Worm (Caenorhabditis elegans) whole organism, late embryonic: ENCODE measurements around the gene Y55B1AR.2.

ENCODE experiments used
- C38D4.7 ChIP-seq: fragments of 200-800 bp; sonication (Bioruptor generic); optimal IDR thresholded peaks from 2 replicates; lab custom pipeline; 2018; ENCODE audit warnings: mild to moderate bottlenecking, missing genetic modification characterization, moderate library complexity, missing compliant biosample characterization
- K02D7.2 ChIP-seq: sonication (generic microtip); optimal IDR thresholded peaks from 2 replicates; lab custom pipeline; 2017; ENCODE audit warnings: mild to moderate bottlenecking, missing genetic modification characterization, missing compliant biosample characterization
- K09A11.1 ChIP-seq: sonication (generic microtip); optimal IDR thresholded peaks from 2 replicates; lab custom pipeline; 2017; ENCODE audit warnings: antibody characterized with exemption, mild to moderate bottlenecking, missing genetic modification characterization, missing compliant biosample characterization; ENCODE audit not compliant: insufficient read depth
- T23F11.4 ChIP-seq: fragments of 200-800 bp; sonication (Bioruptor generic); optimal IDR thresholded peaks from 2 replicates; lab custom pipeline; 2018; ENCODE audit warnings: mild to moderate bottlenecking, missing genetic modification characterization, missing compliant biosample characterization
- Y22D7AL.16 ChIP-seq: sonication (generic microtip); optimal IDR thresholded peaks from 2 replicates; lab custom pipeline; 2016; ENCODE audit warnings: missing genetic modification characterization, missing compliant biosample characterization
- ahr-1 ChIP-seq: sonication (generic microtip); optimal IDR thresholded peaks from 2 replicates; lab custom pipeline; 2016; ENCODE audit warnings: missing genetic modification characterization, missing compliant biosample characterization
- ceh-14 ChIP-seq: sonication (generic microtip); optimal IDR thresholded peaks from 2 replicates; lab custom pipeline; 2016; ENCODE audit warnings: missing genotype, missing genetic modification characterization, missing compliant biosample characterization
- ceh-2 ChIP-seq: sonication (generic microtip); optimal IDR thresholded peaks from 2 replicates; lab custom pipeline; 2016; ENCODE audit warnings: missing genotype, missing genetic modification characterization, missing compliant biosample characterization
- ceh-24 ChIP-seq: sonication (generic microtip); optimal IDR thresholded peaks from 2 replicates; lab custom pipeline; 2016; ENCODE audit warnings: mild to moderate bottlenecking, missing genetic modification characterization, missing compliant biosample characterization
- ceh-30 ChIP-seq: fragments of 150-350 bp; optimal IDR thresholded peaks from 2 replicates; lab custom pipeline; 2014; ENCODE audit warnings: missing biosample characterization, missing genetic modification characterization
- ceh-31 ChIP-seq: sonication (generic microtip); optimal IDR thresholded peaks from 2 replicates; lab custom pipeline; 2016; ENCODE audit warnings: missing genetic modification characterization, missing compliant biosample characterization
- ceh-48 ChIP-seq: sonication (generic microtip); optimal IDR thresholded peaks from 2 replicates; lab custom pipeline; 2016; ENCODE audit warnings: missing genetic modification characterization, inconsistent platforms, missing compliant biosample characterization
- ceh-6 ChIP-seq: fragments of 200-800 bp; sonication (Bioruptor generic); optimal IDR thresholded peaks from 2 replicates; lab custom pipeline; 2018; ENCODE audit warnings: mild to moderate bottlenecking, missing genetic modification characterization, missing compliant biosample characterization
- dve-1 ChIP-seq: sonication (generic microtip); optimal IDR thresholded peaks from 2 replicates; lab custom pipeline; 2017; ENCODE audit warnings: antibody characterized with exemption, mild to moderate bottlenecking, missing genetic modification characterization, missing compliant biosample characterization
- elt-2 ChIP-seq: sonication (generic microtip); optimal IDR thresholded peaks from 2 replicates; lab custom pipeline; 2016; ENCODE audit warnings: missing genetic modification reagents, missing genetic modification characterization, missing compliant biosample characterization
- elt-4 ChIP-seq: sonication (generic microtip); optimal IDR thresholded peaks from 2 replicates; lab custom pipeline; 2016; ENCODE audit warnings: missing genetic modification characterization, missing compliant biosample characterization
- ets-4 ChIP-seq: sonication (generic microtip); optimal IDR thresholded peaks from 2 replicates; lab custom pipeline; 2016; ENCODE audit warnings: missing genetic modification characterization, missing compliant biosample characterization
- gmeb-2 ChIP-seq: sonication (generic microtip); optimal IDR thresholded peaks from 2 replicates; lab custom pipeline; 2016; ENCODE audit warnings: missing genetic modification characterization, inconsistent platforms, missing compliant biosample characterization
- hlh-13 ChIP-seq: fragments of 200-800 bp; sonication (Bioruptor generic); optimal IDR thresholded peaks from 2 replicates; lab custom pipeline; 2018; ENCODE audit warnings: mild to moderate bottlenecking, missing genetic modification characterization, missing compliant biosample characterization
- hlh-15 ChIP-seq: sonication (generic microtip); optimal IDR thresholded peaks from 2 replicates; lab custom pipeline; 2016; ENCODE audit warnings: missing genetic modification characterization, missing compliant biosample characterization
- hlh-30 ChIP-seq: sonication (generic microtip); optimal IDR thresholded peaks from 2 replicates; lab custom pipeline; 2017; ENCODE audit warnings: antibody characterized with exemption, missing genetic modification characterization, missing compliant biosample characterization; ENCODE audit not compliant: insufficient read depth
- hlh-8 ChIP-seq: sonication (generic microtip); optimal IDR thresholded peaks from 2 replicates; lab custom pipeline; 2016; ENCODE audit warnings: missing genotype, missing genetic modification characterization, missing compliant biosample characterization
- lim-6 ChIP-seq: sonication (generic microtip); optimal IDR thresholded peaks from 2 replicates; lab custom pipeline; 2016; ENCODE audit warnings: missing genetic modification characterization, missing compliant biosample characterization
- lin-11 ChIP-seq: fragments of 200-800 bp; sonication (Bioruptor generic); optimal IDR thresholded peaks from 2 replicates; lab custom pipeline; 2018; ENCODE audit warnings: mild to moderate bottlenecking, missing genetic modification characterization, missing compliant biosample characterization
- nhr-232 ChIP-seq: sonication (generic microtip); optimal IDR thresholded peaks from 2 replicates; lab custom pipeline; 2016; ENCODE audit warnings: missing genetic modification characterization, missing compliant biosample characterization
- pros-1 ChIP-seq: fragments of 150-350 bp; optimal IDR thresholded peaks from 2 replicates; lab custom pipeline; 2014; ENCODE audit warnings: missing biosample characterization, missing genetic modification reagents, missing genetic modification characterization
- ref-2 ChIP-seq: sonication (generic microtip); optimal IDR thresholded peaks from 2 replicates; lab custom pipeline; 2016; ENCODE audit warnings: missing genetic modification characterization, missing compliant biosample characterization
- sox-2 ChIP-seq: fragments of 200-800 bp; sonication (Bioruptor generic); IDR thresholded peaks from 2 replicates; pipeline ENCODE4 v1.3.6; 2022; ENCODE audit warnings: missing genetic modification reagents, missing genetic modification characterization, missing compliant biosample characterization
- sox-4 ChIP-seq: sonication (generic microtip); optimal IDR thresholded peaks from 2 replicates; lab custom pipeline; 2017; ENCODE audit warnings: mild to moderate bottlenecking, missing genetic modification characterization, inconsistent platforms, missing compliant biosample characterization
- tbx-7 ChIP-seq: sonication (generic microtip); optimal IDR thresholded peaks from 2 replicates; lab custom pipeline; 2016; ENCODE audit warnings: missing genotype, missing genetic modification characterization, missing compliant biosample characterization
- ttx-3 ChIP-seq: sonication (generic microtip); optimal IDR thresholded peaks from 2 replicates; lab custom pipeline; 2016; ENCODE audit warnings: missing genetic modification reagents, missing genetic modification characterization, missing compliant biosample characterization
- unc-3 ChIP-seq, 2 experiments: fragments of 200-800 bp in 1 of 2; sonication (Bioruptor generic) in 1 of 2; sonication (generic microtip) in 1 of 2; conservative IDR thresholded peaks in 1 of 2; optimal IDR thresholded peaks in 1 of 2; 2 replicates each; pipeline versions ENCODE4 v1.3.6 to Lab custom; 2016 to 2022; ENCODE audit warnings: missing compliant biosample characterization in 2 of 2, missing genetic modification characterization in 2 of 2, missing genetic modification reagents in 1 of 2
- unc-55 ChIP-seq: sonication (generic microtip); optimal IDR thresholded peaks from 2 replicates; lab custom pipeline; 2017; ENCODE audit warnings: missing biosample characterization, missing genetic modification reagents, missing genetic modification characterization
- ztf-16 ChIP-seq: sonication (generic microtip); optimal IDR thresholded peaks from 2 replicates; lab custom pipeline; 2017; ENCODE audit warnings: missing genetic modification characterization, missing compliant biosample characterization

Gene Y55B1AR.2

DNA sequence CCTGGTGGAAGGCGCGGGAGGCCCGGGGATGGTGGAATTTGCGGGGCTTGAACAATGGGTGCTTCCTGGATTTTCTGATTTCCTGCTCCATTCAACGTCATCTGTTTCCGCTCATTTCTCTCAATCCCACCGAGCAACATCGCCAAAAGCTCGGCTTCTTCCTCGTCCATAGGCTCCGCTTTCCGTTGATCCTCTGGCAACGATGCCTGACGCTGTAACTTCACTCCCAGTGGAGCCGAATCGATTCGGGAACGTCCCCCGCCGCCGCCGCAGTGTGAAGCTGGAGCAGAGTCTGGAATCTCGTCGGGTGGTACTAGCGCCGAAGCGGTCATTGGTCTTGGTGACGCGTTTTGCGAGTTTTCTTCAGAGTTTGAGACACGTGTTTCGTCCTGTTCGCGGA lies 3.1 kb downstream of the Y55B1AR.2 start:
- no peak for TF ChIP-seq ahr-1

DNA sequence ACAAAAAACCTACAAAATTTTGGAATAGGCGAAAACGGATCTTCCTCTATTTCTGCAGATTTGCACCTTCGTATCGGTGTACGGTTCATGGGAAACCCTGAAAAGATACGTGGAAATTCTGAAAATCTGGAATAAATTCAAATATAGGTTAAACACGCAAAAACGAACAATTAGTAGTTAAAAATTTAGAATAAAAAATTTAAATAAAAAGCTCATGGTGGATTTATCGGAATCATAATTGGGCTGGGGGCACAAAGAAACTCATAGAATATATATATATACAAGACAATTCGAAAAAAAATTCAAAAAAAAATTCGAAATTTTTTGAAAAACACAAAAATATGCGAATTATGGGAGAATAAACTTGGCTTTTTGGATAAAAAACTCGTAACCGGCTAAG lies 11.6 kb downstream of the Y55B1AR.2 start, which contains the start of gene helq-1:
TSS of gene helq-1 (minus strand) at position 101 of the 400 bp plus-strand sequence.
- TF ChIP-seq lin-11 (tag; lab: Kevin White, UChicago) (no peak), elt-2 (tag; lab: Kevin White, UChicago) (no peak), T23F11.4 (no peak), ceh-2 (tag; lab: Kevin White, UChicago) (no peak), ceh-30 (tag; lab: Kevin White, UChicago) (no peak), K02D7.2 (no peak), hlh-13 (GFP tag; lab: Kevin White, UChicago) (no peak), ets-4 (tag; lab: Kevin White, UChicago) (no peak)

DNA sequence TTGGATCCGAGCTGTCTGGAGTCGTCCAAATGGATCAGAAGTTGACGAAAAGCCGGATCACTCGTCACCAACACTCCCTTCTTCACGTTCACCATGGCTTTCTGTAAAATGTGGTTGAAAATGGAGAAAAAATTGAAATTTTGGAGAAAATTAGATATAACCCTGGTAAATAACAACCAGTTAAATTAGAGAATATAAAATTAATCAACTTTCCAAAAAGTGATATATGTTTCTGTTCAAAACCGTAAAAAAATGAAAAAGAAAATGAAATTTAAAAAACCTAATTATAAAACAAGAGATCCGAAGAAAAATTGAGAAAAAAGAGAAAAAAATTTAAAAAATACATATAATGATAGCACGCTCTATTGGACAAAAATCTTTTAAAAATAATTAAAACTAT lies 21.1 kb downstream of the Y55B1AR.2 start, which contains the start of gene gtf-2H5:
TSS of gene gtf-2H5 (minus strand) at position 101 of the 400 bp plus-strand sequence.
- TF ChIP-seq lin-11 (tag; lab: Kevin White, UChicago) = no peak
- no peak for TF ChIP-seq ceh-31 (tag; lab: Kevin White, UChicago)
- no peak for TF ChIP-seq C38D4.7 (GFP tag; lab: Kevin White, UChicago)
- TF ChIP-seq dve-1 (tag; lab: Kevin White, UChicago) = no peak
- TF ChIP-seq ceh-2 (tag; lab: Kevin White, UChicago) = no peak
- no peak for TF ChIP-seq unc-55 (GFP tag; lab: Kevin White, UChicago)
- TF ChIP-seq tbx-7 (tag; lab: Kevin White, UChicago) = no peak
- TF ChIP-seq ceh-30 (tag; lab: Kevin White, UChicago) = no peak
- TF ChIP-seq ttx-3 (tag; lab: Kevin White, UChicago) = no peak
- no peak for TF ChIP-seq ref-2
- no peak for TF ChIP-seq ahr-1
- no peak for TF ChIP-seq Y22D7AL.16
- no peak for TF ChIP-seq gmeb-2 (tag; lab: Kevin White, UChicago)

DNA sequence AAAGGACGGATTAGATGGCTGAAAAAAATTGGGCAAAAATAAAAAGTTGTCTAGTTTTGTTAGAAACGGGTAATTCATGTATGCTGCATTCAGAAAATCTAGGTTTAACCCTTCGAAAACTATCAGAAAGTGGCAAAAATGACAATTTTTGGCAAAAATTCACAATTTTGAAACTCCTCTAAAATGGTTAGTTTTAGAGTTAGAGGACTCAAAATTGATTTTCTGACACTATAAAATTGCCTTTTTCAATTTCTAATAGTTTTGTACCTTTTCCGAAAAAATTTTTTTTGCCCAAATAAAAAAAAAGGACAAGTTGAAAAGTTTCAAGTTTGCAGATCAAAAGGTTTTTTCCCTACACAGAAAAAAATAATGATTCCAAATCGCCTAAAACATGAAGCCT lies 22.0 kb downstream of the Y55B1AR.2 start:
- no peak for TF ChIP-seq K02D7.2
- no peak for TF ChIP-seq nhr-232 (tag; lab: Kevin White, UChicago)
- TF ChIP-seq lim-6 (tag; lab: Kevin White, UChicago) = no peak
- TF ChIP-seq pros-1 = no peak
- no peak for TF ChIP-seq T23F11.4
- TF ChIP-seq ceh-24 = no peak
- TF ChIP-seq ztf-16 (tag; lab: Kevin White, UChicago) = no peak
- TF ChIP-seq sox-2 (GFP tag; lab: Robert Waterston, UW) = no peak
- no peak for TF ChIP-seq elt-4 (tag; lab: Kevin White, UChicago)
- no peak for TF ChIP-seq ceh-48
- no peak for TF ChIP-seq ceh-6 (GFP tag; lab: Kevin White, UChicago)
- TF ChIP-seq, all 69 proteins: peak for 0

DNA sequence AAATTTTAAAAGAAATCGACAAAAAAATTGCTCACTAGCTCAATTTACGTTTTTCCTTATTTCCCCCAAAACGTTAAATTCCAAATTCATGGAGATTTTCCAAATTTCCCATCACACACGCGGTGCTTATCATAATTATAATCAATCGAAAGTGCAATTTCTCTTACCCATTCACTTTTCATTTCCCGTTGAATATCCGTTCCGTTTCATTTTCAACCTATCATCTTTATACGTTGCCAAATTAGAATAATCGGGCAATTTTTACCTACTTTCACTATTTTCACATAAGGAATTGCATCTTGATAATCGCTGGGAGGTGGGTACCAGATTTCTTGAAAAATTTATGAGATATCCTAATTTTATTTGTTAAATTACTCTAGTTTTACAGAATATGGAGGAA lies 29.8 kb downstream of the Y55B1AR.2 start:
- TF ChIP-seq gmeb-2 (tag; lab: Kevin White, UChicago) (no peak), sox-4 (no peak), K09A11.1 (tag; lab: Kevin White, UChicago) (no peak), hlh-15 (tag; lab: Kevin White, UChicago) (no peak), ceh-14 (tag; lab: Kevin White, UChicago) (no peak), tbx-7 (tag; lab: Kevin White, UChicago) (no peak), hlh-30 (no peak), hlh-8 (no peak), unc-3 (GFP tag; conservative IDR thresholded peaks at IDR 0.05; lab: Robert Waterston, UW) (no peak), unc-3 (tag; optimal IDR thresholded peaks at IDR 0.05; lab: Kevin White, UChicago) (no peak), ceh-30 (tag; lab: Kevin White, UChicago) (no peak)
- TF ChIP-seq, all 69 proteins: peak for 0
